Fruit fly (Drosophila melanogaster) S2 (cell line): Measurements from ENCODE around the gene LPCAT.

Source experiments
- CG8478 ChIP-seq: fragments of >200 bp; optimal IDR thresholded peaks from 2 replicates; lab custom pipeline; 2018
- CTCF ChIP-seq, 2 experiments: fragments of >200 bp; optimal IDR thresholded peaks; 2 replicates each; lab custom pipeline; 2018

The LPCAT gene

DNA sequence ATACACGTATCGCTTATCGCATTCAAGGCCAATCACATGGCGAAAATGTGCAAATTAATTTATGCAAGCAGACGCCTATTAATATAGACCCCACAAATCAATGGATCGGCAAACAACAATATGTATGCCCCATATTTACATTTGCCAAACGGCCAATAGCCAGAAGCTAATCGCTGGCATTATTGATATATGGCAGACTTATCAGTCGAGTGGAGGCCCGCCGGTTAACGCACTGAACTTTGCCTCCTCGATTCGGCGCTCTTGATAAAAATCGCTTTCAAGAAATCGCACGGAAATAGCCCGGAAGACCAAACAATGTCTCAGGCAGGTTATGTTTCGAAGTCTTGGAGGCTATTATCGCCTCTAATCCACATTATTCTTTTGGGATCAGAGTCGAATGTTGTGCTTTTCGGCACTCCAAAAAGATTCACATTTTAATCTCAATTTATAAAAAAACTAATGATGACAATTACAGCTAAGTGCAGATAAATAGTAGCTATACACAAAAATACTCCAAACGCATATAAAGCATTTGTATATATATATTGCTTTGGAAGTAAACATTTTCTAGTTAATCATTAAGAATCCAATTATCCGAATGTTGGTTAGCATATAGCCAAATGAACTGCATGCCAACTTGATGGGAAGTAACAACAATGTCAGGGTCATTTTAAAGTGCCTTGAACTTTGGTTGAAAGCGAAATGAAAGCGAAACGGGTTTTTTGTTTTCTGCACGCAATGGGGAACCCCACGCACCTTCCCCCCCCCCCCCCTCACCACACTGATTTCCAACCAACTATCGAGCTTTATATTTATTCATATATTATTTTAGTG, 3.1 kb downstream of the LPCAT start:
- TF ChIP-seq CG8478 (lab: Kevin White, UChicago) (no peak), CTCF (optimal IDR thresholded peaks at IDR 0.05; lab: Kevin White, UChicago) (no peak)

DNA sequence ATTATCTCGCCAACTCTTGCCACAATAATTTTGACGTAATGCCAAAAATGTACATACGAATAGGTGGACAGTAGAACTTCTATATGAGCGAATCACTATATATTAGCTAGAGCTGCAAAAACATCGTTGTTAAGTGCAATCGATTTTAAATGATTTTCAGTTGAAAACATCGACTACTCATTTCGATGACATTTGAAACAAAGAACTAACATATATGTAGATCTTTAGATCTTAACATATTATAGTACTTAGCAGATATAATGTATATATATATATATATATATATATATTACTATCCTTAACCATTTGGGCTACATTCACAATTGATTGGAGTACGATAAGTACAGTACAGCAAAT, 3.7 kb downstream of the LPCAT start, which contains the start of gene CG42395:
Gene CG42395, minus strand, starts transcription at position 101 of the 357 bp plus-strand sequence.
- no peak for TF ChIP-seq CTCF (optimal IDR thresholded peaks at IDR 0.05; lab: Kevin White, UChicago)
- TF ChIP-seq CG8478 (lab: Kevin White, UChicago), result no peak

DNA sequence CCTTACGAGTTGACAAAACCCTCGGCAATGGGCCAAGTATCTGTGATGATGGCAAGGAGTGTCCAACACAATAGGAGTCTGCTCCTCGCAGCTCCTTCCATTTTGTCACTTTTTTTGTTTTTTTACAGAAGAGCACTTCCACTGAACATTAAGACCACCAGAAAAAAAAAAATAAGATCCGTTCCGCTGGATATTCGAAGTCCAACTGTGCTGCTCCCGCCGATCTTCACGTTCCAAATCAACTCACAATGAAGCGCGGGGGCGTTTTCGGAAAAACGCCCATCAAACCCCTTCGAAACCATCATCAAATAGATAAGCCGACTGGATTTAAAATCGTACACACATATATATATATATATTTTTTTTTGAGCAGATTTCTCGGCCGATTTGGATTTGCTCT, 8.6 kb downstream of the LPCAT start, which contains the start of gene Cubn:
Gene Cubn, minus strand, starts transcription at position 101 of the 400 bp plus-strand sequence.
- TF ChIP-seq CG8478 (lab: Kevin White, UChicago) (no peak), CTCF (optimal IDR thresholded peaks at IDR 0.05; lab: Kevin White, UChicago) (no peak)

DNA sequence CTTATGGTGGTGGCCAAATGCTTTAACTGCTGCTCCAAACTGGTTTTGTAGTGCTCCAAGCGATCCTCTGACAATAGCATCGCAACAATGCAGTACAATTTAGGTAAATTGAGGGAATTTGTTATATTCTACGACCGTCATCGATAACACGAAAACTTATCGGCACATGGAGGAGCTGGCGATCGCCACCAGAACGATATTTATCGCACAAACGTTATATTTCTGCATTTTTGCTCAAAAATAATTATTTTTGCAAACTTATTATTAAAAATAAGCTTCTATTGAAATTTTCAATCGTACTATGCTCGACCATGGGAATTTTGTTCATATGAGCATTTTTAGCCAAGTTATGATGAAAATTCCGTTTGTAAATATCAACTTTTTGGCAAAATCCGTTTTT, 23.4 kb downstream of the LPCAT start, which contains the start of gene CG15317:
Gene CG15317, minus strand, starts transcription at position 148 of the 400 bp plus-strand sequence.
- TF ChIP-seq CTCF (optimal IDR thresholded peaks at IDR 0.05; lab: Kevin White, UChicago) (no peak), CG8478 (lab: Kevin White, UChicago) (no peak)

DNA sequence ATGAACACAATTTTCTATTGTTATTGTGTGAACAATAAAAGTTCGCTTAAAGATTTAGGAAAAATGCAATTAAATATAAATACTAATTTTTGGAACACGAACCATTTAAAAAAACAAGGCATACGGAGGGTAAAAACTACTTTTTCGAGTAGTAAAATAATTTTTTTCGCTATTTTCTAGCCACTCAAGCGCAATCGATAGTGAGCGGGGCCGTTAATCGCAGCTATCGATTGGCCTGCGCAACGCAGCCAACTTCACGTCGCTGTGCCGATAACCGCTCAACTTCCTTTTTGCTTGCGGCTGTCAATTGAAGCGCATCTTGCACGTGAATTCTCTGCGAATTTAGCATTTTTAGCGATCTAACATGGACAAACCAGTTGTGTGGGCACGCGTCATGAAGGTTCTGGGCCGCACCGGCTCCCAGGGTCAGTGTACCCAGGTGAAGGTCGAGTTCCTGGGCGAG, 25.4 kb downstream of the LPCAT start, which contains the start of gene RpS28b:
Gene RpS28b, plus strand, starts transcription at position 278 of the 463 bp plus-strand sequence.
- TF ChIP-seq CTCF (optimal IDR thresholded peaks at IDR 0.05; lab: Kevin White, UChicago), result no peak
- TF ChIP-seq CG8478 (lab: Kevin White, UChicago), result no peak

DNA sequence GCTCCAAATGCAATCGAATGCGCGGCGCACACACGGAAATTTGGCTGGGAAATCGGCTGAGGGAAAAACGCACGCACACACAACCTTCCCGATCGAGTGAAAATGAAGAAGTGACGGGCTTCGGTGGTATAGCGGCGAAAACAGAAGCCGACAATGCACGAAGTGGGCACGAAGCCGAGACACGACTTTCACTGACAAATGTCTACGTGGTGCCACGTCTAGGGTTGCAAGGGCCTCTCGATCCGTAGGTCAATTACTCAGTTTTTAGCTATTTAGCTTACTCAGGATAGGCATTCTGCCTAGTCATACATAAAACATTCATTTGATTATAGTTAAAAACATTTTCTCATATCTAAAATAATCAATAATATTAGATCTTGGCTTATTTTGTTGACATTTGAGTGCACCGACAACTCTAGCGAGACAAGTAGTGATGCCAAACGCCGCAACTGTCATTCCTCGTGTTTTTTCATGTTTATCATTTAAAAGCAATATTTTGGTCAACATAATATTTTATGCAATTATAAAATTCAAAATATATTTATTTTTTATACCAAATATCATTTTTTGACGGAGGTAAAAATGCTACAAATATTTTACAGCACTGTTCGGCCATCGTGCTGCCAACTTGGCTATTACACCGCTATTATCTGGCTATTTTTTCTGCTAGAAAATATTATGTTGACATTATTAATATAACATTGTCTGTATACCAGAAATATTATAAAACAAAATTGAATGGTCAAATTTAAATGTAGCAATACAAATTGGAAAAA, 26.1 kb downstream of the LPCAT start:
- TF ChIP-seq CG8478 (lab: Kevin White, UChicago) (no peak), CTCF (optimal IDR thresholded peaks at IDR 0.05; lab: Kevin White, UChicago) (no peak)

DNA sequence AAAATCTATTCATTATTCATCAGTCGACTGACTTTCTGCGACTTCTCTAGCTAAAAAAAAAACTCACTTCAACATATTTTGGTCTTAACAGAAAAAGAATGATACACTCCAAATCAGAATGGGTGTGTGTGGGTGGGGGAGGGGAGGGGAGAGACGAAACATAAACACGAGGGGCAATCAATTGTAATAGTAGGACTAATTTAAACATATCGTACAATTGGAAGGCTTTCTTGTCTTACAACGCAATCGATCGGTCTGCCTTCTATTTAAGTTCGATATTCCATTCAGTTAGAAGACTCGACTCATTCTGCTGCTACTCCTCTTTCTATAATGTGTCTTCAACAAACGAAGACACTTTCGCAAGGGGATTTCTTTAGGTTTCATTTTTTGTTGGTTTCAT, 28.6 kb downstream of the LPCAT start:
- no peak for TF ChIP-seq CTCF (optimal IDR thresholded peaks at IDR 0.05; lab: Kevin White, UChicago)
- TF ChIP-seq CG8478 (lab: Kevin White, UChicago), result no peak

DNA sequence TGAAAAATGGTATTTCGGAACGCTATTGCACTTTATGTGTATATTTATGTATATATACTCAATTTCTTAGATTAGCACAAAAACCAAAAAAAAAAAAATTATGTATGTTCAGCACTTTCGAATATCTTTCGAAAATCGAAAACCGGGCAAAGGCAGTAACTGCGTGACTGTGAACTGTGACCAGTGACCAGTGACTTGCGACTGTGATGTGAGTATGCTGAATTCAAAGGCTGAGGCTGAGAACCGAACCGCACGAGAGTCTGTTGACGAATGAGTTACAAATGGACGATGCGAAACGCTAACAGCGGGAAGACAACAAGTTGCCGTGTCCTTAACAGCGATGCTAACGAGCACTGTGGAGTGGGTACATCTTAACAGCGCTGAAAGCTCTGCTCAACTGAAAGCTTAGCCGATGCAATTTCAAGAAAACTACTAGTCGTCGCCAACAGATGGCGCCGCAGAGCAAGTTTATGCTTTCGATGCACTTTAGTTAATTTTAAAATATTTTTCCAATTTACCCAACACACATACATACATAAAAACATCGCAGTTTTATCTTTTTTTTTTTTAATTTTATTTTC, 29.1 kb downstream of the LPCAT start, which contains the start of gene CG32700:
Gene CG32700, minus strand, starts transcription at position 274 of the 581 bp plus-strand sequence.
- TF ChIP-seq CG8478 (lab: Kevin White, UChicago) (no peak), CTCF (optimal IDR thresholded peaks at IDR 0.05; lab: Kevin White, UChicago) (peak; percentile 80 to 81)

DNA sequence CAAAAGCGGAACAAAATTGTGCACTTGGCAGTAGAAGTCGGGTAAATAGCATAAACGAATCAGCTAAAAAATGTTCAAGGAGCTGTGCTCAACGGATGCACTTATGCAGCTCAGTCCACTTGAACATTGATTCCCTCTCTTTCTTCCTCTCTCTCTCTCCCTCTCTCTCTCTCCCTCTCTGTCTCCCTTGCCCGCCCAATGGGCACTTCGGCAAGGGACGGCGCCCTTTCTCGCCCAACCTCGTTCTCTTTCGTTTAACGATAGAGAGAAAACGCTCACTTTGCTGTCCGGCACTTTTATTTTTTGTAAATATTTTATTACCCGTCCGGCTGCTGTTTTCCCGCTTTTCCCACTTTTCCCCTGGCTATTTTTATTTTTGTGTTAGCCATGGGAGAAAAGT, 35.3 kb downstream of the LPCAT start:
- TF ChIP-seq CG8478 (lab: Kevin White, UChicago) (no peak), CTCF (optimal IDR thresholded peaks at IDR 0.05; lab: Kevin White, UChicago) (no peak)

DNA sequence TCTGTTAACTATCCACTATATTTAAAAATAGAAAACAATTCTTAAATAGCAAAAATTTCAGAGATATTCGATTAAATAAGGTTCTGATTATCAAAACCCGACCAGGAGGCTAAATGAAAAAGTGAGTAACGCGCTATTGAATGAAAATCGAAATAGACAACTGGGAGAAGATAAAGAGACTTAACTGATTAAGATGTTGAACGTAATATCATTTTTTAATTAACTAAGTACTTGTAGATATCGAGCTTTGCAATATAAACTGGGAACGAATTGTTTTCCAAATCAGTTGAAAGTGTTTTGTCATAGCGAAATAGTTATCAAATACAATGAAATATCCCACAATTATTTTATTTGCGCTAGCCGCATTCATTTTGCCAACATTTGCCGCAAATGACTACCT, 46.3 kb downstream of the LPCAT start, which contains the start of gene CG34026:
Gene CG34026, plus strand, starts transcription at position 301 of the 400 bp plus-strand sequence.
- TF ChIP-seq CG8478 (lab: Kevin White, UChicago) (no peak), CTCF (optimal IDR thresholded peaks at IDR 0.05; lab: Kevin White, UChicago) (no peak)

DNA sequence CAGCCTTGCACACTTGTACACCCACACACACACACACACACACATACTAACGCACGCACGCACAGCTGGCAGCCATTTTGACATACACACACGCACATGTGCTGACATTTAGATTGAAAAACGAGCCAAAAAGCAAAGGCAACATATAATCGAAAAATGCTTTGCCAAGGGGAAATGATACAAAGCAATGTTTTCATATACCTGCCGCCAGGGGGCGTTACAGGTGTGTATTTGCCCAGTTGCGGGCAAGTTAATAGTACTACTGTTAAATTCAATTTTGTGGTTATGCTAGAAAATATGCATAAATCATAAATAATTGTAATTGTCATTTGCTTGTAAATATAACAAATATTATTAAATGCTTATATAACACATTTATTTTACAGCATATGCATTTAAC, 47.3 kb downstream of the LPCAT start:
- TF ChIP-seq CTCF (optimal IDR thresholded peaks at IDR 0.05; lab: Kevin White, UChicago) (peak; percentile 53 to 62), CG8478 (lab: Kevin White, UChicago) (no peak)

DNA sequence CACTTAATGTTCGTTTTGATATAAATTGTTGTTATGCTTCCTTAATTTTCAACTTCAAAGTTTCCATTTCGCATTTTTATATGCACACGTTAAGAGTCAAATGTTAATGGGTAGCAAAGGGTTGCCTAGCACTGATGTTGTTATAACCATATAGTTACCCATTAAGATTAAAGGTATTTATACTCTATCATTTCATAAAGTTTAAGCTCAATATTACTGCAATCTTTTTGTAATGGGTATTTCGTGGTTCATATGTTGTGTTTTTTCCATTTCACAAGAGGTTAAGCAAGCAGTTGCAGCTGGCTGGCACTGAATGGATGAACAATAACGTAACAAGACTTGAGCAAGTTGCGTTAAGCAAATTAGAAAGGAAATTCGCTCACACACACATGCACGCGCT, 47.9 kb downstream of the LPCAT start:
- TF ChIP-seq CTCF (optimal IDR thresholded peaks at IDR 0.05; lab: Kevin White, UChicago) (no peak), CG8478 (lab: Kevin White, UChicago) (no peak)

DNA sequence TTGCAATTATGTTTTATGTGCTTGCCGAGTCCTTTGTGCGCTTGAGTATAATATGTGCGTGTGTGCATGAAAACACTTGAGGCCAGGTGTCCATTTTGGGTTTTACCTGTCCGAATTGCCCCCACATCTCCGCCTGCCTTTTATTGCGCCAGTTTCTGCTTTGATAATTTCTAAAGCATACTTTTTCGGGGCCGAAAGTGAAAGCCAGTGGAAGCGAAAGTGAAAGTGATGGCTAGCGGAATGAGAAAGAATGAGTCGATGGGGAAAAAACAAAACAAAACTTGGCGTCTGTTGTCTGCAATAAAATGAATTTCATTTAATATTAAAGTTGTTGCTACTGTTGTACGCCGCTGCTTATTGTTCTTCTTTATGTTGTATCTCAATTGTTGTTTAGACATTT, 56.2 kb downstream of the LPCAT start:
- TF ChIP-seq CTCF (optimal IDR thresholded peaks at IDR 0.05; lab: Kevin White, UChicago) (no peak), CG8478 (lab: Kevin White, UChicago) (no peak)
